Worm (Caenorhabditis elegans): ENCODE data around the gene flad-1.

Gene flad-1

ce11 chrII:9967999-9968706 is 24.2 kb downstream of the flad-1 start, which contains the start of the genes R53.4 and psf-1 (continued):
- TF ChIP-seq bed-2 (GFP tag; IDR thresholded peaks at IDR 0.05) (no peak), madf-8 (GFP tag; conservative IDR thresholded peaks at IDR 0.05) (peak; percentile 19; the same call in 1 of the 2 replicates), C17E4.6 (GFP tag; IDR thresholded peaks at IDR 0.05) (no peak), lin-35 (GFP tag; optimal IDR thresholded peaks at IDR 0.05) (no peak), hsf-1 (GFP tag; IDR thresholded peaks at IDR 0.05) (no peak), ztf-3 (GFP tag; optimal IDR thresholded peaks at IDR 0.05) (no peak), cebp-2 (GFP tag; IDR thresholded peaks at IDR 0.05) (no peak), hmg-1.2 (GFP tag; IDR thresholded peaks at IDR 0.05) (peak; percentile 46; the same call in 1 of the 2 replicates), F57A8.1 (GFP tag; optimal IDR thresholded peaks at IDR 0.05) (no peak), lin-40 (tag; optimal IDR thresholded peaks at IDR 0.05) (no peak), Y79H2A.3 (GFP tag; conservative IDR thresholded peaks at IDR 0.05) (no peak), attf-5 (GFP tag; optimal IDR thresholded peaks at IDR 0.05) (peak; percentile 59), ccch-3 (GFP tag; optimal IDR thresholded peaks at IDR 0.05) (no peak), nfyb-1 (GFP tag; IDR thresholded peaks at IDR 0.05) (no peak), ekl-4 (GFP tag; IDR thresholded peaks at IDR 0.05) (no peak), die-1 (tag; optimal IDR thresholded peaks at IDR 0.05) (no peak), lin-26 (GFP tag; IDR thresholded peaks at IDR 0.05) (0 out of 2 replicates have a peak, but pooled peaks have one; percentile 15), F22D6.2 (tag; optimal IDR thresholded peaks at IDR 0.05) (no peak), lir-1 (GFP tag; conservative IDR thresholded peaks at IDR 0.05) (0 out of 2 replicates have a peak, but pooled peaks have one; percentile 32), ceh-27 (GFP tag; optimal IDR thresholded peaks at IDR 0.05) (peak; percentile 76), tlf-1 (GFP tag; optimal IDR thresholded peaks at IDR 0.05) (no peak), nfya-1 (tag; optimal IDR thresholded peaks at IDR 0.05; ENCODE audit: borderline replicate concordance, insufficient read depth) (no peak), hlh-12 (tag; optimal IDR thresholded peaks at IDR 0.05) (no peak), nhr-120 (GFP tag; IDR thresholded peaks at IDR 0.05) (no peak), repo-1 (tag; optimal IDR thresholded peaks at IDR 0.05) (no peak), lag-1 (GFP tag; IDR thresholded peaks at IDR 0.05) (no peak), egl-44 (GFP tag; IDR thresholded peaks at IDR 0.05) (0 out of 2 replicates have a peak, but pooled peaks have one; percentile 15), lsy-27 (tag; optimal IDR thresholded peaks at IDR 0.05; ENCODE audit: borderline replicate concordance, insufficient read depth) (no peak), mel-28 (tag; optimal IDR thresholded peaks at IDR 0.05; ENCODE audit: borderline replicate concordance) (no peak), nfya-2 (GFP tag; IDR thresholded peaks at IDR 0.05) (no peak), F10E7.11 (tag; optimal IDR thresholded peaks at IDR 0.05) (no peak), F33H1.4 (GFP tag; IDR thresholded peaks at IDR 0.05) (peak; percentile 88), athp-1 (tag; optimal IDR thresholded peaks at IDR 0.05) (no peak), snpc-1.1 (tag; optimal IDR thresholded peaks at IDR 0.05; ENCODE audit: insufficient read depth) (no peak), sptf-2 (GFP tag; optimal IDR thresholded peaks at IDR 0.05) (peak; percentile 29), F39B2.1 (GFP tag; IDR thresholded peaks at IDR 0.05) (no peak), dpff-1 (tag; optimal IDR thresholded peaks at IDR 0.05) (no peak), tbx-9 (tag; optimal IDR thresholded peaks at IDR 0.05; ENCODE audit: borderline replicate concordance) (no peak), B0019.2 (GFP tag; conservative IDR thresholded peaks at IDR 0.05) (no peak; the same call in 1 of the 2 replicates), ztf-22 (GFP tag; optimal IDR thresholded peaks at IDR 0.05) (no peak), ceh-79 (tag; optimal IDR thresholded peaks at IDR 0.05) (no peak), aptf-3 (GFP tag; IDR thresholded peaks at IDR 0.05) (no peak), Y53F4B.3 (GFP tag; IDR thresholded peaks at IDR 0.05) (no peak), rec-8 (tag; optimal IDR thresholded peaks at IDR 0.05) (no peak), madf-6 (GFP tag; IDR thresholded peaks at IDR 0.05) (peak; percentile 62), ztf-25 (GFP tag; IDR thresholded peaks at IDR 0.05) (no peak), pbrm-1 (GFP tag; IDR thresholded peaks at IDR 0.05) (no peak; the same call in 1 of the 2 replicates)
